Fruit fly (Drosophila melanogaster) whole organism, embryonic: ENCODE data around the gene CG32633.

Experiments
- CG11560 ChIP-seq: fragments of 200-800 bp; sonication (Bioruptor generic); IDR thresholded peaks from 3 replicates; pipeline ENCODE4 v1.3.6; 2022; ENCODE audit warnings: missing biosample characterization, missing genetic modification characterization
- CG11695 ChIP-seq: fragments of 200-800 bp; sonication (Bioruptor generic); IDR thresholded peaks from 3 replicates; pipeline ENCODE4 v1.3.6; 2022; ENCODE audit warnings: missing biosample characterization, missing genetic modification characterization
- CG12236 ChIP-seq: fragments of 200-800 bp; sonication (Bioruptor generic); optimal IDR thresholded peaks from 2 replicates; lab custom pipeline; 2016; ENCODE audit warnings: missing biosample characterization, missing genetic modification characterization
- CG12744 ChIP-seq: fragments of 200-800 bp; sonication (Bioruptor generic); optimal IDR thresholded peaks from 2 replicates; lab custom pipeline; 2016; ENCODE audit warnings: missing biosample characterization, missing genetic modification characterization
- CG13123 ChIP-seq: fragments of 200-800 bp; sonication (Bioruptor generic); optimal IDR thresholded peaks from 2 replicates; lab custom pipeline; 2016; ENCODE audit warnings: missing biosample characterization, missing genetic modification characterization
- CG13296 ChIP-seq: fragments of 200-800 bp; sonication (Bioruptor generic); optimal IDR thresholded peaks from 3 replicates; lab custom pipeline; 2018; ENCODE audit warnings: missing biosample characterization, mild to moderate bottlenecking, missing genetic modification characterization
- CG18262 ChIP-seq: fragments of 200-800 bp; optimal IDR thresholded peaks from 3 replicates; lab custom pipeline; 2019; ENCODE audit warnings: missing biosample characterization, mild to moderate bottlenecking, missing genetic modification characterization, moderate library complexity
- CG2120 ChIP-seq: fragments of 200-800 bp; sonication (Bioruptor generic); optimal IDR thresholded peaks from 3 replicates; lab custom pipeline; 2016; ENCODE audit warnings: missing biosample characterization, missing genetic modification characterization
- CG30020 ChIP-seq: fragments of 200-800 bp; optimal IDR thresholded peaks from 2 replicates; lab custom pipeline; 2019; ENCODE audit warnings: missing biosample characterization, mild to moderate bottlenecking, missing genetic modification characterization, moderate library complexity
- CG30403 ChIP-seq: fragments of 200-800 bp; sonication (Bioruptor generic); optimal IDR thresholded peaks from 3 replicates; lab custom pipeline; 2016; ENCODE audit warnings: missing biosample characterization, missing genetic modification characterization
- CG34376 ChIP-seq: fragments of 200-800 bp; sonication (Bioruptor generic); optimal IDR thresholded peaks from 2 replicates; lab custom pipeline; 2018; ENCODE audit warnings: missing biosample characterization, mild to moderate bottlenecking, missing genetic modification characterization
- CG6254 ChIP-seq: fragments of 200-800 bp; sonication (Bioruptor generic); optimal IDR thresholded peaks from 3 replicates; lab custom pipeline; 2017; ENCODE audit warnings: mild to moderate bottlenecking, missing biosample characterization, missing genetic modification reagents, missing genetic modification characterization
- CG6272 ChIP-seq: fragments of 200-800 bp; sonication (Bioruptor generic); IDR thresholded peaks from 2 replicates; pipeline ENCODE4 v1.3.6; 2022; ENCODE audit warnings: missing biosample characterization, missing genetic modification characterization
- CG6765 ChIP-seq: fragments of 200-800 bp; sonication (Bioruptor generic); optimal IDR thresholded peaks from 3 replicates; lab custom pipeline; 2017; ENCODE audit warnings: missing biosample characterization, mild to moderate bottlenecking, missing genetic modification characterization
- CG6813 ChIP-seq: fragments of 200-800 bp; sonication (Bioruptor generic); optimal IDR thresholded peaks from 2 replicates; lab custom pipeline; 2017; ENCODE audit warnings: missing biosample characterization, missing genetic modification characterization, mild to moderate bottlenecking, moderate library complexity, missing genetic modification reagents
- CG8944 ChIP-seq: fragments of 200-800 bp; sonication (Bioruptor generic); optimal IDR thresholded peaks from 3 replicates; lab custom pipeline; 2016; ENCODE audit warnings: missing biosample characterization, missing genetic modification characterization
- CTCF ChIP-seq: fragments of 200-800 bp; sonication (Bioruptor generic); optimal IDR thresholded peaks from 2 replicates; lab custom pipeline; 2017; ENCODE audit warnings: missing biosample characterization, mild to moderate bottlenecking, missing genetic modification characterization, moderate library complexity
- Camta ChIP-seq: fragments of 200-800 bp; sonication (Bioruptor generic); optimal IDR thresholded peaks from 2 replicates; lab custom pipeline; 2016; ENCODE audit warnings: missing biosample characterization, missing genetic modification characterization
- Dbx ChIP-seq: fragments of 200-800 bp; sonication (Bioruptor generic); IDR thresholded peaks from 3 replicates; pipeline ENCODE4 v1.3.6; 2022; ENCODE audit warnings: missing biosample characterization, missing genetic modification characterization
- Deaf1 ChIP-seq: fragments of 200-800 bp; optimal IDR thresholded peaks from 3 replicates; lab custom pipeline; 2019; ENCODE audit warnings: missing biosample characterization, mild to moderate bottlenecking, missing genetic modification characterization, moderate library complexity
- Dek ChIP-seq: fragments of 200-800 bp; sonication (Bioruptor generic); optimal IDR thresholded peaks from 3 replicates; lab custom pipeline; 2019; ENCODE audit warnings: missing biosample characterization, mild to moderate bottlenecking, missing genetic modification characterization, moderate library complexity
- Dfd ChIP-seq, 2 experiments: fragments of >200 bp; optimal IDR thresholded peaks; 2 replicates each; lab custom pipeline; 2017; ENCODE audit warnings: missing biosample characterization in 2 of 2, missing genetic modification characterization in 2 of 2
- H15 ChIP-seq: fragments of 200-800 bp; sonication (Bioruptor generic); IDR thresholded peaks from 3 replicates; pipeline ENCODE4 v1.3.6; 2022; ENCODE audit warnings: missing biosample characterization, missing genetic modification characterization
- Jarid2 ChIP-seq: fragments of 200-800 bp; sonication (Bioruptor generic); optimal IDR thresholded peaks from 3 replicates; lab custom pipeline; 2017; ENCODE audit warnings: mild to moderate bottlenecking, missing biosample characterization, missing genetic modification reagents, missing genetic modification characterization
- Optix ChIP-seq: fragments of 200-800 bp; sonication (Bioruptor generic); IDR thresholded peaks from 3 replicates; pipeline ENCODE4 v1.3.6; 2022; ENCODE audit warnings: missing biosample characterization, missing genetic modification characterization
- Poxn ChIP-seq: fragments of 200-800 bp; sonication (Bioruptor generic); IDR thresholded peaks from 2 replicates; pipeline ENCODE4 v1.3.6; 2022; ENCODE audit warnings: missing biosample characterization, missing genetic modification characterization
- Ravus ChIP-seq: fragments of 200-800 bp; sonication (Bioruptor generic); IDR thresholded peaks from 2 replicates; pipeline ENCODE4 v1.3.6; 2022; ENCODE audit warnings: missing biosample characterization, missing genetic modification characterization
- Sox102F ChIP-seq: fragments of 200-800 bp; sonication (Bioruptor generic); optimal IDR thresholded peaks from 2 replicates; lab custom pipeline; 2018; ENCODE audit warnings: missing biosample characterization, mild to moderate bottlenecking, missing genetic modification characterization, moderate library complexity
- Ssrp ChIP-seq: fragments of 200-800 bp; sonication (Bioruptor generic); optimal IDR thresholded peaks from 2 replicates; lab custom pipeline; 2018; ENCODE audit warnings: missing biosample characterization, mild to moderate bottlenecking, missing genetic modification characterization, moderate library complexity
- Vsx1 ChIP-seq: fragments of 200-800 bp; sonication (Bioruptor generic); optimal IDR thresholded peaks from 2 replicates; lab custom pipeline; 2017; ENCODE audit warnings: missing biosample characterization, mild to moderate bottlenecking, missing genetic modification characterization, missing genetic modification reagents
- ab ChIP-seq: fragments of 200-800 bp; sonication (Bioruptor generic); optimal IDR thresholded peaks from 2 replicates; lab custom pipeline; 2016; ENCODE audit warnings: missing biosample characterization, missing genetic modification characterization
- al ChIP-seq: fragments of 200-800 bp; sonication (Bioruptor generic); IDR thresholded peaks from 2 replicates; pipeline ENCODE4 v1.3.6; 2022; ENCODE audit warnings: missing biosample characterization, missing genetic modification characterization
- aop ChIP-seq: fragments of 200-800 bp; sonication (Bioruptor generic); IDR thresholded peaks from 2 replicates; pipeline ENCODE4 v1.3.6; 2022; ENCODE audit warnings: missing biosample characterization, missing genetic modification characterization
- bab2 ChIP-seq: fragments of 200-800 bp; sonication (Bioruptor generic); optimal IDR thresholded peaks from 2 replicates; lab custom pipeline; 2016; ENCODE audit warnings: missing biosample characterization, missing genetic modification characterization
- cas ChIP-seq: fragments of 200-800 bp; sonication (Bioruptor generic); IDR thresholded peaks from 2 replicates; pipeline ENCODE4 v1.3.6; 2022; ENCODE audit warnings: missing biosample characterization, missing genetic modification characterization
- crc ChIP-seq: fragments of 200-800 bp; sonication (Bioruptor generic); optimal IDR thresholded peaks from 2 replicates; lab custom pipeline; 2016; ENCODE audit warnings: missing biosample characterization, missing genetic modification characterization
- dimm ChIP-seq: fragments of 200-800 bp; sonication (Bioruptor generic); IDR thresholded peaks from 2 replicates; pipeline ENCODE4 v1.3.6; 2022; ENCODE audit warnings: missing biosample characterization, missing genetic modification characterization
- fd102C ChIP-seq: fragments of 200-800 bp; sonication (Bioruptor generic); optimal IDR thresholded peaks from 2 replicates; lab custom pipeline; 2018; ENCODE audit warnings: missing biosample characterization, mild to moderate bottlenecking, missing genetic modification characterization, moderate library complexity
- fu2 ChIP-seq: fragments of 200-800 bp; sonication (Bioruptor generic); optimal IDR thresholded peaks from 2 replicates; lab custom pipeline; 2016; ENCODE audit warnings: missing biosample characterization, missing genetic modification characterization
- gem ChIP-seq: fragments of 200-800 bp; sonication (Bioruptor generic); optimal IDR thresholded peaks from 2 replicates; lab custom pipeline; 2019; ENCODE audit warnings: missing biosample characterization, mild to moderate bottlenecking, missing genetic modification characterization, moderate library complexity
- hkb ChIP-seq, 2 experiments: fragments of 200-800 bp in 1 of 2; fragments of >200 bp in 1 of 2; sonication (Bioruptor generic) in 1 of 2; IDR thresholded peaks in 1 of 2; optimal IDR thresholded peaks in 1 of 2; 2 replicates each; pipeline versions ENCODE4 v1.3.6 to Lab custom; 2017 to 2022; ENCODE audit warnings: missing biosample characterization in 1 of 2, missing genetic modification characterization in 1 of 2
- ken ChIP-seq: fragments of 200-800 bp; sonication (Bioruptor generic); IDR thresholded peaks from 3 replicates; pipeline ENCODE4 v1.3.6; 2022; ENCODE audit warnings: missing biosample characterization, missing genetic modification characterization
- odd ChIP-seq: fragments of 200-800 bp; sonication (Bioruptor generic); optimal IDR thresholded peaks from 2 replicates; lab custom pipeline; 2017; ENCODE audit warnings: missing biosample characterization, mild to moderate bottlenecking, missing genetic modification characterization
- org-1 ChIP-seq: fragments of 200-800 bp; sonication (Bioruptor generic); optimal IDR thresholded peaks from 2 replicates; lab custom pipeline; 2017; ENCODE audit warnings: missing biosample characterization, missing genetic modification characterization
- otp ChIP-seq: fragments of 200-800 bp; sonication (Bioruptor generic); IDR thresholded peaks from 3 replicates; pipeline ENCODE4, ENCODE4 v1.3.6; 2022; ENCODE audit warnings: missing biosample characterization, missing genetic modification characterization
- pb ChIP-seq: fragments of 200-800 bp; sonication (Bioruptor generic); optimal IDR thresholded peaks from 3 replicates; lab custom pipeline; 2016; ENCODE audit warnings: missing biosample characterization, missing genetic modification characterization
- phol ChIP-seq: fragments of 200-800 bp; sonication (Bioruptor generic); optimal IDR thresholded peaks from 3 replicates; lab custom pipeline; 2018; ENCODE audit warnings: missing biosample characterization, mild to moderate bottlenecking, missing genetic modification characterization, moderate library complexity
- sens ChIP-seq: fragments of 200-800 bp; sonication (Bioruptor generic); peaks from one replicate; lab custom pipeline; 2016; ENCODE audit warnings: missing biosample characterization, missing genetic modification characterization
- slbo ChIP-seq: fragments of 200-800 bp; sonication (Bioruptor generic); IDR thresholded peaks from 2 replicates; pipeline ENCODE4 v1.3.6; 2022; ENCODE audit warnings: missing biosample characterization, missing genetic modification characterization
- sug ChIP-seq: fragments of 200-800 bp; optimal IDR thresholded peaks from 2 replicates; lab custom pipeline; 2019; ENCODE audit warnings: missing biosample characterization, mild to moderate bottlenecking, missing genetic modification characterization, moderate library complexity
- trem ChIP-seq: fragments of 200-800 bp; optimal IDR thresholded peaks from 3 replicates; lab custom pipeline; 2019; ENCODE audit warnings: missing biosample characterization, mild to moderate bottlenecking, missing genetic modification characterization, moderate library complexity
- twi ChIP-seq: fragments of 200-800 bp; optimal IDR thresholded peaks from 2 replicates; lab custom pipeline; 2019; ENCODE audit warnings: missing biosample characterization, mild to moderate bottlenecking, missing genetic modification characterization, moderate library complexity

CG32633 gene

dm6 chrX:13568841-13569240 is 7.4 kb downstream of the CG32633 start:
- TF ChIP-seq hkb (optimal IDR thresholded peaks at IDR 0.05; lab: Kevin White, UChicago) (no peak), hkb (GFP tag; IDR thresholded peaks at IDR 0.05; lab: Robert Waterston, UW) (no peak), CG18262 (tag; lab: Kevin White, UChicago) (no peak), sens (GFP tag; lab: Kevin White, UChicago) (peak; percentile 1), Vsx1 (GFP tag; lab: Kevin White, UChicago) (no peak)

DNA sequence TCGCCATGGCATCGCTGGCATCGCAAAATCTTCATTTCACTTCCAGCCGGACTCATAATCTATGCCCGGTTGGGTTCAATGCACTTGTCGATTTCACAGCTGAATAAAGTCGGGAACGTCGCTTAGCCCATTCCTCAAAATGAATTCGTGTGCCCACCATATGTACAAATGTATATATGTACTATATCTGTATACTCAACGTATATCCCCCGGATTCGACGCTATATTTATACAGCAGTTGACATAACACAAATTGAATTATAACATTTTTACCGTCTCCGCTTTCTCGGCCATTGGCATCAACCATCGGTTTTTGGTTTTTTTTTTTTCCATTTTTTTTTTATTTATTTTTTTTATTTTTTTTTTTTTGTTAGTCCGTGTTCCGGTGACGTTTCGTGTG is 8.8 kb downstream of the CG32633 start:
- no peak for TF ChIP-seq Jarid2 (GFP tag; lab: Kevin White, UChicago)
- peak; percentile 7 for TF ChIP-seq odd (GFP tag; lab: Kevin White, UChicago)
- TF ChIP-seq CG8944 (GFP tag; lab: Kevin White, UChicago): no peak
- no peak for TF ChIP-seq phol (tag; lab: Kevin White, UChicago)
- TF ChIP-seq CG11695 (GFP tag; lab: Robert Waterston, UW): no peak
- TF ChIP-seq Camta (GFP tag; lab: Kevin White, UChicago): no peak
- TF ChIP-seq bab2 (GFP tag; lab: Kevin White, UChicago): no peak
- TF ChIP-seq Dek: no peak
- no peak for TF ChIP-seq ab (GFP tag; lab: Kevin White, UChicago)
- no peak for TF ChIP-seq al (GFP tag; lab: Robert Waterston, UW)
- TF ChIP-seq twi: no peak
- TF ChIP-seq pb (GFP tag; lab: Kevin White, UChicago): no peak
- TF ChIP-seq Poxn (GFP tag; lab: Robert Waterston, UW): no peak
- no peak for TF ChIP-seq CG30020 (tag; lab: Kevin White, UChicago)
- no peak for TF ChIP-seq Ssrp (tag; lab: Kevin White, UChicago)
- no peak for TF ChIP-seq crc (GFP tag; lab: Kevin White, UChicago)
- TF ChIP-seq CG6813 (GFP tag; lab: Kevin White, UChicago): peak; percentile 58
- no peak for TF ChIP-seq Ravus (GFP tag; lab: Robert Waterston, UW)
- no peak for TF ChIP-seq slbo (GFP tag; lab: Robert Waterston, UW)
- no peak for TF ChIP-seq trem (tag; lab: Kevin White, UChicago)
- no peak for TF ChIP-seq cas (GFP tag; lab: Robert Waterston, UW)
- no peak for TF ChIP-seq CTCF (GFP tag; lab: Kevin White, UChicago)
- no peak for TF ChIP-seq CG13123 (GFP tag; lab: Kevin White, UChicago)
- no peak for TF ChIP-seq fd102C (GFP tag; lab: Kevin White, UChicago)
- no peak for TF ChIP-seq Optix (GFP tag; lab: Robert Waterston, UW)
- TF ChIP-seq CG2120: peak; percentile 10
- TF ChIP-seq CG12236: no peak
- TF ChIP-seq fu2: no peak
- no peak for TF ChIP-seq CG6254 (GFP tag; lab: Kevin White, UChicago)
- TF ChIP-seq Dbx: no peak
- no peak for TF ChIP-seq sug (tag; lab: Kevin White, UChicago)
- no peak for TF ChIP-seq ken
- no peak; the same call in 2 of the 3 replicates for TF ChIP-seq otp
- TF ChIP-seq CG34376: no peak
- no peak for TF ChIP-seq CG12744
- TF ChIP-seq Sox102F: peak; percentile 6
- TF ChIP-seq Deaf1 (tag; lab: Kevin White, UChicago): no peak
- no peak for TF ChIP-seq CG30403 (GFP tag; lab: Kevin White, UChicago)
- TF ChIP-seq CG11560: no peak
- no peak for TF ChIP-seq dimm (GFP tag; lab: Robert Waterston, UW)
- no peak for TF ChIP-seq org-1 (GFP tag; lab: Kevin White, UChicago)
- peak; percentile 18 for TF ChIP-seq gem (tag; lab: Kevin White, UChicago)
- no peak for TF ChIP-seq CG6272
- TF ChIP-seq Dfd (GFP tag; optimal IDR thresholded peaks at IDR 0.05; lab: Kevin White, UChicago): no peak
- TF ChIP-seq aop (GFP tag; lab: Robert Waterston, UW): no peak
- TF ChIP-seq CG6765: no peak
- peak; percentile 22 for TF ChIP-seq CG13296
- no peak for TF ChIP-seq H15
